Worm (Caenorhabditis elegans) whole organism, L1 larva: ENCODE results near the gene ins-10.

Source experiments
- C16A3.4 ChIP-seq: fragments of 150-350 bp; optimal IDR thresholded peaks from 2 replicates; lab custom pipeline; 2014; ENCODE audit warnings: missing biosample characterization, missing genetic modification characterization
- C34B4.2 ChIP-seq: sonication (generic microtip); optimal IDR thresholded peaks from 2 replicates; lab custom pipeline; 2017; ENCODE audit warnings: mild to moderate bottlenecking, missing genetic modification characterization, missing compliant biosample characterization
- aly-2 ChIP-seq: fragments of 150-350 bp; optimal IDR thresholded peaks from 2 replicates; lab custom pipeline; 2014; ENCODE audit warnings: missing biosample characterization, missing genetic modification characterization
- blmp-1 ChIP-seq: fragments of 150-350 bp; optimal IDR thresholded peaks from 2 replicates; lab custom pipeline; 2014; ENCODE audit warnings: missing biosample characterization, missing genetic modification characterization
- ceh-8 ChIP-seq: fragments of 200-800 bp; sonication (Bioruptor generic); optimal IDR thresholded peaks from 2 replicates; lab custom pipeline; 2018; ENCODE audit warnings: mild to moderate bottlenecking, missing genetic modification characterization, moderate library complexity, missing compliant biosample characterization
- ces-1 ChIP-seq: fragments of 150-350 bp; optimal IDR thresholded peaks from 2 replicates; lab custom pipeline; 2014; ENCODE audit warnings: missing biosample characterization, missing genetic modification reagents, missing genetic modification characterization
- efl-1 ChIP-seq, 4 experiments: fragments of 150-350 bp; optimal IDR thresholded peaks in 3 of 4; peaks in 1 of 4; 1 replicate in 1 of 4; 2 replicates in 3 of 4; lab custom pipeline; 2014; ENCODE audit warnings: missing biosample characterization in 2 of 4, missing genetic modification characterization in 2 of 4, missing genetic modification reagents in 2 of 4
- egl-27 ChIP-seq, 2 experiments: fragments of 150-350 bp in 1 of 2; sonication (generic microtip); optimal IDR thresholded peaks; 3 replicates each; lab custom pipeline; 2017 to 2018; ENCODE audit warnings: missing biosample characterization in 2 of 2, missing genetic modification characterization in 2 of 2, missing genetic modification reagents in 2 of 2
- fkh-10 ChIP-seq: sonication (generic microtip); optimal IDR thresholded peaks from 2 replicates; lab custom pipeline; 2017; ENCODE audit warnings: missing biosample characterization, missing genetic modification reagents, missing genetic modification characterization
- fkh-8 ChIP-seq: sonication (generic microtip); optimal IDR thresholded peaks from 2 replicates; lab custom pipeline; 2016; ENCODE audit warnings: mild to moderate bottlenecking, missing genetic modification characterization, missing compliant biosample characterization
- lin-14 ChIP-seq: fragments of 200-800 bp; sonication (Bioruptor generic); optimal IDR thresholded peaks from 2 replicates; lab custom pipeline; 2018; ENCODE audit warnings: mild to moderate bottlenecking, missing genetic modification characterization, moderate library complexity, missing compliant biosample characterization
- lin-35 ChIP-seq, 2 experiments: fragments of 150-350 bp; optimal IDR thresholded peaks; 2 replicates each; lab custom pipeline; 2014; ENCODE audit warnings: missing biosample characterization in 2 of 2, missing genetic modification characterization in 2 of 2, missing genetic modification reagents in 2 of 2
- lin-39 ChIP-seq: fragments of 150-350 bp; optimal IDR thresholded peaks from 2 replicates; lab custom pipeline; 2014; ENCODE audit warnings: missing biosample characterization, missing genetic modification reagents, missing genetic modification characterization
- nhr-11 ChIP-seq: fragments of 150-350 bp; optimal IDR thresholded peaks from 2 replicates; lab custom pipeline; 2014; ENCODE audit warnings: missing biosample characterization, missing genetic modification characterization
- nhr-19 ChIP-seq: fragments of 200-800 bp; sonication (Bioruptor generic); conservative IDR thresholded peaks from 2 replicates; pipeline ENCODE4 v1.3.6; 2022; ENCODE audit warnings: missing genetic modification characterization, missing compliant biosample characterization
- nhr-237 ChIP-seq: fragments of 150-350 bp; optimal IDR thresholded peaks from 2 replicates; lab custom pipeline; 2014; ENCODE audit warnings: missing biosample characterization, missing genetic modification characterization
- nhr-76 ChIP-seq: sonication (generic microtip); optimal IDR thresholded peaks from 2 replicates; lab custom pipeline; 2017; ENCODE audit warnings: missing biosample characterization, missing genetic modification characterization
- nhr-84 ChIP-seq: sonication (generic microtip); optimal IDR thresholded peaks from 2 replicates; lab custom pipeline; 2017; ENCODE audit warnings: missing biosample characterization, missing genetic modification characterization
- skn-1 ChIP-seq: fragments of 150-350 bp; optimal IDR thresholded peaks from 2 replicates; lab custom pipeline; 2014; ENCODE audit warnings: missing biosample characterization, missing genetic modification characterization
- sox-4 ChIP-seq: sonication (generic microtip); optimal IDR thresholded peaks from 2 replicates; lab custom pipeline; 2016; ENCODE audit warnings: missing genetic modification characterization, missing compliant biosample characterization
- unc-30 ChIP-seq: sonication (generic microtip); optimal IDR thresholded peaks from 2 replicates; lab custom pipeline; 2017; ENCODE audit warnings: missing biosample characterization, missing genetic modification characterization
- unc-86 ChIP-seq: sonication (generic microtip); optimal IDR thresholded peaks from 2 replicates; lab custom pipeline; 2016; ENCODE audit warnings: missing genetic modification characterization, missing compliant biosample characterization
- unc-98 ChIP-seq: fragments of 200-800 bp; sonication (Bioruptor generic); IDR thresholded peaks from 2 replicates; pipeline ENCODE4 v1.3.6; 2022; ENCODE audit warnings: missing genetic modification characterization, missing compliant biosample characterization
- zag-1 ChIP-seq: fragments of 150-350 bp; optimal IDR thresholded peaks from 2 replicates; lab custom pipeline; 2014; ENCODE audit warnings: missing biosample characterization, missing genetic modification characterization
- ztf-4 ChIP-seq: fragments of 150-350 bp; optimal IDR thresholded peaks from 2 replicates; lab custom pipeline; 2014; ENCODE audit warnings: missing biosample characterization, missing genetic modification characterization

The ins-10 gene

DNA sequence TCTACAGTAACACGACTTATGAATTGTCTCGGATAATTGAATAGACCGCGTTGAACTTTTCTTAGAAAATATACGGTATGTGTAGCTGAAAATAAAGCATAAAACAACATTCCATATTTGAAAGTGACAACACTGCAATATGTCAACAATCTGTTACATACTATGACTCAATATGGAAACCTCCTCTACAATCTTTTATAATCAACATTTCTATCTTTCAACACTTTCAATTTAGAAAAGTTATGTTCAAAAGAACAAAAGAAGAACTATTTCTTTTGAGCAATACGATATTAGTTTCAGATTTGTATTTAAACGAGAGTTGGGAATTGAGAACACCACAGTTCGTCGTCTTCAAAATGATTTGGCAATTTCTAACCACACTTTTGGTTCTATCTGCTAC, 48.7 kb downstream of the ins-10 start, which contains the start of gene D1086.10:
TSS of gene D1086.10 (plus strand) at position 301 of the 400 bp plus-strand sequence.
- TF ChIP-seq nhr-84 (tag; lab: Kevin White, UChicago): no peak
- no peak for TF ChIP-seq nhr-76
- TF ChIP-seq blmp-1 (tag; lab: Kevin White, UChicago): no peak
- no peak for TF ChIP-seq lin-39 (tag; lab: Kevin White, UChicago)
- no peak for TF ChIP-seq unc-86 (tag; lab: Kevin White, UChicago)
- no peak for TF ChIP-seq fkh-10
- TF ChIP-seq egl-27 (tag; optimal IDR thresholded peaks at IDR 0.05; lab: Kevin White, UChicago): no peak
- no peak for TF ChIP-seq nhr-19
- no peak for TF ChIP-seq nhr-11 (tag; lab: Kevin White, UChicago)
- TF ChIP-seq unc-98 (GFP tag; lab: Robert Waterston, UW): no peak
- TF ChIP-seq sox-4 (tag; lab: Kevin White, UChicago): no peak
- TF ChIP-seq zag-1 (tag; lab: Kevin White, UChicago): no peak
- TF ChIP-seq ceh-8 (GFP tag; lab: Kevin White, UChicago): no peak

DNA sequence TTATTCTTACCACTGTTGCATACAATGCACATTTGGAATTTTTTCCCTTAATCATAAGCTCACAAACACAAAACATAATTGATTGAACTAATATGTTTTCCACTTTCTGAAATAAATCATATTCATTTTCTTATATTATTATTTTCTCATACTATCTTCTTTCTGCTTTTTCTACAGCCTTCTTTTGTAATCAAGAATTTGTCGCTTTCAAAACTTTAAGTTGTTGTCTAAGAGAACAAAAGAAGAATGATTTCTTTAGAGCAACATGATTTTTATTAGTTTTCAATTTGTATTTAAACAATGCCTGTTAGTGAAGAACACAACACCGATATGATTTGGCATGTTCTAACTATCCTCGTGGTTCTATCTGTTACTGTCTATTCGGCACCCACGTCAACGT, 50.2 kb downstream of the ins-10 start, which contains the start of gene D1086.7:
TSS of gene D1086.7 (plus strand) at position 301 of the 400 bp plus-strand sequence.
- TF ChIP-seq egl-27 (tag; optimal IDR thresholded peaks at IDR 0.05; lab: Kevin White, UChicago) (no peak), fkh-8 (tag; lab: Kevin White, UChicago) (no peak), unc-30 (tag; lab: Kevin White, UChicago) (no peak), skn-1 (tag; lab: Kevin White, UChicago) (no peak), C16A3.4 (tag; lab: Kevin White, UChicago) (no peak), lin-35 (GFP tag; optimal IDR thresholded peaks at IDR 0.05; lab: Kevin White, UChicago) (no peak), C34B4.2 (tag; lab: Kevin White, UChicago) (no peak), efl-1 (optimal IDR thresholded peaks at IDR 0.05; lab: Kevin White, UChicago) (no peak), efl-1 (GFP tag; optimal IDR thresholded peaks at IDR 0.05 in 1 of 2; lab: Kevin White, UChicago) (no peak), lin-14 (no peak), aly-2 (tag; lab: Kevin White, UChicago) (no peak), ces-1 (GFP tag; lab: Kevin White, UChicago) (no peak), nhr-237 (no peak), nhr-11 (tag; lab: Kevin White, UChicago) (no peak), ztf-4 (tag; lab: Kevin White, UChicago) (no peak)
